Worm (Caenorhabditis elegans): ENCODE data around the gene C43D7.4.

ce11 chrV:19355219-19355618 is 32.9 kb upstream of the C43D7.4 start:
- TF ChIP-seq lin-35 (GFP tag; optimal IDR thresholded peaks at IDR 0.05) (no peak), nhr-237 (tag; optimal IDR thresholded peaks at IDR 0.05) (no peak), snpc-4 (tag; optimal IDR thresholded peaks at IDR 0.05) (no peak), ztf-11 (tag; optimal IDR thresholded peaks at IDR 0.05) (no peak), unc-62 (GFP tag; optimal IDR thresholded peaks at IDR 0.05) (no peak)
